Fruit fly (Drosophila melanogaster) whole organism, wandering third instar larva: Measurements from ENCODE around the gene CG12035.

Experiments
- Abd-B ChIP-seq: fragments of >200 bp; optimal IDR thresholded peaks from 2 replicates; lab custom pipeline; 2017; ENCODE audit warnings: missing biosample characterization, missing genetic modification characterization
- CG32264 ChIP-seq: fragments of 200-800 bp; sonication (Bioruptor generic); optimal IDR thresholded peaks from 2 replicates; lab custom pipeline; 2016; ENCODE audit warnings: missing biosample characterization, missing genetic modification characterization
- CG9705 ChIP-seq: fragments of 200-800 bp; sonication (Bioruptor generic); optimal IDR thresholded peaks from 2 replicates; lab custom pipeline; 2018; ENCODE audit warnings: missing biosample characterization, mild to moderate bottlenecking, missing genetic modification characterization
- CrebA ChIP-seq: fragments of 200-800 bp; sonication (Bioruptor generic); optimal IDR thresholded peaks from 2 replicates; lab custom pipeline; 2016; ENCODE audit warnings: missing biosample characterization, mild to moderate bottlenecking, missing genetic modification characterization, borderline replicate concordance
- Dfd ChIP-seq: fragments of >200 bp; optimal IDR thresholded peaks from 2 replicates; lab custom pipeline; 2017; ENCODE audit warnings: missing biosample characterization, missing genetic modification characterization
- Dif ChIP-seq: fragments of 200-275, 200-300 bp; sonication (Bioruptor generic); optimal IDR thresholded peaks from 2 replicates; lab custom pipeline; 2018; ENCODE audit warnings: missing biosample characterization, missing genetic modification characterization; ENCODE audit not compliant: partially characterized antibody
- GATAd ChIP-seq: sonication (Bioruptor generic); optimal IDR thresholded peaks from 2 replicates; lab custom pipeline; 2016; ENCODE audit warnings: missing biosample characterization, missing genetic modification characterization
- HLH106 ChIP-seq: fragments of 200-800 bp; optimal IDR thresholded peaks from 3 replicates; lab custom pipeline; 2019; ENCODE audit warnings: missing biosample characterization, mild to moderate bottlenecking, missing genetic modification characterization, moderate library complexity
- Hnf4 ChIP-seq: fragments of 200-800 bp; sonication (Bioruptor generic); optimal IDR thresholded peaks from 2 replicates; lab custom pipeline; 2016; ENCODE audit warnings: missing biosample characterization, mild to moderate bottlenecking, missing genetic modification characterization
- Hr78 ChIP-seq: fragments of >200 bp; optimal IDR thresholded peaks from 2 replicates; lab custom pipeline; 2017; ENCODE audit warnings: missing biosample characterization, missing genetic modification characterization
- Hr83 ChIP-seq: fragments of 200-300 bp; sonication (Bioruptor generic); optimal IDR thresholded peaks from 2 replicates; lab custom pipeline; 2016; ENCODE audit warnings: missing biosample characterization, mild to moderate bottlenecking, missing genetic modification characterization, moderate library complexity; ENCODE audit not compliant: poor library complexity, severe bottlenecking
- Mio ChIP-seq: sonication (Bioruptor generic); optimal IDR thresholded peaks from 2 replicates; lab custom pipeline; 2016; ENCODE audit warnings: missing biosample characterization, missing genetic modification characterization
- Myc ChIP-seq: fragments of >200 bp; optimal IDR thresholded peaks from 2 replicates; lab custom pipeline; 2017
- OdsH ChIP-seq: fragments of 200-800 bp; sonication (Bioruptor generic); optimal IDR thresholded peaks from 2 replicates; lab custom pipeline; 2016; ENCODE audit warnings: missing biosample characterization, mild to moderate bottlenecking, missing genetic modification characterization
- Rel ChIP-seq, 2 experiments: fragments of 200-800 bp; sonication (Bioruptor generic) in 1 of 2; optimal IDR thresholded peaks; 2 replicates in 1 of 2; 3 replicates in 1 of 2; lab custom pipeline; 2016 to 2019; ENCODE audit warnings: mild to moderate bottlenecking in 2 of 2, missing biosample characterization in 2 of 2, missing genetic modification characterization in 2 of 2, moderate library complexity in 1 of 2
- Sp1 ChIP-seq: fragments of 200-800 bp; sonication (Bioruptor generic); optimal IDR thresholded peaks from 3 replicates; lab custom pipeline; 2019; ENCODE audit warnings: missing biosample characterization, mild to moderate bottlenecking, missing genetic modification characterization, moderate library complexity
- Vsx2 ChIP-seq: fragments of 200-300, 225-300 bp; sonication (Bioruptor generic); optimal IDR thresholded peaks from 2 replicates; lab custom pipeline; 2018; ENCODE audit warnings: missing biosample characterization, missing genetic modification characterization; ENCODE audit not compliant: partially characterized antibody
- br ChIP-seq: fragments of 200-800 bp; sonication (Bioruptor generic); optimal IDR thresholded peaks from 2 replicates; lab custom pipeline; 2016; ENCODE audit warnings: missing biosample characterization, missing genetic modification characterization
- brk ChIP-seq: fragments of 200-800 bp; sonication (Bioruptor generic); optimal IDR thresholded peaks from 2 replicates; lab custom pipeline; 2016; ENCODE audit warnings: missing biosample characterization, mild to moderate bottlenecking, missing genetic modification characterization
- dl ChIP-seq, 2 experiments: fragments of 175-275, 200-275 bp in 1 of 2; fragments of 200-275 bp in 1 of 2; sonication (Bioruptor generic); optimal IDR thresholded peaks; lab custom pipeline; 2018; ENCODE audit warnings: mild to moderate bottlenecking in 2 of 2, missing biosample characterization in 2 of 2, missing genetic modification characterization in 2 of 2, moderate library complexity in 2 of 2; ENCODE audit not compliant: partially characterized antibody in 2 of 2, insufficient read depth in 1 of 2
- dmrt93B ChIP-seq: fragments of 200-800 bp; sonication (Bioruptor generic); optimal IDR thresholded peaks from 2 replicates; lab custom pipeline; 2018; ENCODE audit warnings: missing biosample characterization, mild to moderate bottlenecking, missing genetic modification characterization
- dsf ChIP-seq: sonication (Bioruptor generic); optimal IDR thresholded peaks from 2 replicates; lab custom pipeline; 2016; ENCODE audit warnings: missing biosample characterization, missing genetic modification characterization, borderline replicate concordance
- ey ChIP-seq: fragments of 200-800 bp; sonication (Bioruptor generic); optimal IDR thresholded peaks from 2 replicates; lab custom pipeline; 2016; ENCODE audit warnings: missing biosample characterization, missing genetic modification characterization
- foxo ChIP-seq, 2 experiments: fragments of 200-800 bp; sonication (Bioruptor generic); optimal IDR thresholded peaks; 2 replicates in 1 of 2; 3 replicates in 1 of 2; lab custom pipeline; 2016 to 2017; ENCODE audit warnings: missing biosample characterization in 2 of 2, missing genetic modification characterization in 2 of 2
- fru ChIP-seq: fragments of 200-800 bp; sonication (Bioruptor generic); optimal IDR thresholded peaks from 3 replicates; lab custom pipeline; 2016; ENCODE audit warnings: missing biosample characterization, mild to moderate bottlenecking, missing genetic modification characterization
- h ChIP-seq: fragments of 200-800 bp; sonication (Bioruptor generic); optimal IDR thresholded peaks from 3 replicates; lab custom pipeline; 2016; ENCODE audit warnings: missing biosample characterization, mild to moderate bottlenecking, missing genetic modification characterization
- pan ChIP-seq: fragments of >200 bp; optimal IDR thresholded peaks from 2 replicates; lab custom pipeline; 2017
- psq ChIP-seq: fragments of 200-800 bp; sonication (Bioruptor generic); optimal IDR thresholded peaks from 3 replicates; lab custom pipeline; 2017; ENCODE audit warnings: missing biosample characterization, mild to moderate bottlenecking, missing genetic modification characterization, moderate library complexity
- rgr ChIP-seq: fragments of 200-800 bp; sonication (Bioruptor generic); optimal IDR thresholded peaks from 3 replicates; lab custom pipeline; 2016; ENCODE audit warnings: missing biosample characterization, mild to moderate bottlenecking, missing genetic modification characterization
- sage ChIP-seq: fragments of 200-800 bp; sonication (Bioruptor generic); optimal IDR thresholded peaks from 2 replicates; lab custom pipeline; 2016; ENCODE audit warnings: missing biosample characterization, mild to moderate bottlenecking, missing genetic modification characterization
- sv ChIP-seq: fragments of 200-800 bp; sonication (Bioruptor generic); optimal IDR thresholded peaks from 3 replicates; lab custom pipeline; 2016; ENCODE audit warnings: missing biosample characterization, missing genetic modification characterization
- tai ChIP-seq: sonication (Bioruptor generic); optimal IDR thresholded peaks from 2 replicates; lab custom pipeline; 2016; ENCODE audit warnings: missing biosample characterization, missing genetic modification characterization
- usp ChIP-seq: fragments of >200 bp; optimal IDR thresholded peaks from 2 replicates; lab custom pipeline; 2017; ENCODE audit warnings: missing biosample characterization, missing genetic modification characterization
- woc ChIP-seq: sonication (Bioruptor generic); optimal IDR thresholded peaks from 2 replicates; lab custom pipeline; 2016; ENCODE audit warnings: missing biosample characterization, mild to moderate bottlenecking, missing genetic modification characterization

Gene CG12035

dm6 chr3L:1709161-1709560 is 15.0 kb upstream of the CG12035 start:
- TF ChIP-seq tai (GFP tag; lab: Kevin White, UChicago) (no peak), Myc (lab: Kevin White, UChicago) (no peak), Rel (GFP tag; optimal IDR thresholded peaks at IDR 0.05; lab: Kevin White, UChicago) (no peak), Rel (tag; optimal IDR thresholded peaks at IDR 0.05; lab: Kevin White, UChicago) (no peak), Hr83 (GFP tag; lab: Kevin White, UChicago) (no peak), woc (GFP tag; lab: Kevin White, UChicago) (no peak), Dfd (GFP tag; lab: Kevin White, UChicago) (no peak), CrebA (GFP tag; lab: Kevin White, UChicago) (no peak), CG32264 (no peak), usp (no peak), foxo (GFP tag; optimal IDR thresholded peaks at IDR 0.05; lab: Kevin White, UChicago) (no peak), Abd-B (no peak), Dif (GFP tag; lab: Kevin White, UChicago) (no peak), Mio (GFP tag; lab: Kevin White, UChicago) (no peak), OdsH (no peak), GATAd (GFP tag; lab: Kevin White, UChicago) (no peak), pan (lab: Kevin White, UChicago) (no peak), dmrt93B (GFP tag; lab: Kevin White, UChicago) (no peak), fru (GFP tag; lab: Kevin White, UChicago) (no peak), Vsx2 (GFP tag; lab: Kevin White, UChicago) (no peak), sage (GFP tag; lab: Kevin White, UChicago) (no peak)

DNA sequence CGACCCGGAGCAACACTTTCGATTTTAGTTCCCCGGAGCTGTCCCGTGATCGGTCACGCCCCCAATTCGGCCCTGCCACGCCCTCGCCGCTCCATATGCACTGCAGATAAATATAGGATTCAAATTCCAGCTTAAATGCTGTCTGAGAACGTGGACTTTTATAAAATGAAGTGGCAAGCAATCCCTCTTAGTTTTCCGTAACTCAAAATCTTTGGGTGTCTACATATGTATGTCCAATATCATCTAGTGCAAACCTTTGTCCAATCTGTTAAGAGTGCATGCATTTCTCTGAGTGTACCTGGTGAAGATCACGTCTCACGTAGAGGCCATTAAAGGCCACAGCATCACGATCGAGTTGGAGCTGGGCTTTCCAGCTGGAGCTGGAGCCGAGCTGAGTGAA is 13.6 kb upstream of the CG12035 start:
- TF ChIP-seq woc (GFP tag; lab: Kevin White, UChicago) (peak; percentile 13), foxo (GFP tag; optimal IDR thresholded peaks at IDR 0.05; lab: Kevin White, UChicago) (peak in 1 of 2 experiments; percentile 25), fru (GFP tag; lab: Kevin White, UChicago) (peak; percentile 50), sv (GFP tag; lab: Kevin White, UChicago) (no peak), Sp1 (GFP tag; lab: Kevin White, UChicago) (peak; percentile 2), HLH106 (tag; lab: Kevin White, UChicago) (peak; percentile 29), usp (no peak), OdsH (peak; percentile 10), ey (GFP tag; lab: Kevin White, UChicago) (peak; percentile 45), CG32264 (no peak), h (GFP tag; lab: Kevin White, UChicago) (peak; percentile 52), br (peak; percentile 22), rgr (GFP tag; lab: Kevin White, UChicago) (peak; percentile 24)

- no peak for TF ChIP-seq sv (GFP tag; lab: Kevin White, UChicago)
- TF ChIP-seq brk (GFP tag; lab: Kevin White, UChicago), result no peak
- TF ChIP-seq psq (GFP tag; lab: Kevin White, UChicago), result no peak
- no peak for TF ChIP-seq GATAd (GFP tag; lab: Kevin White, UChicago)
- no peak for TF ChIP-seq h (GFP tag; lab: Kevin White, UChicago)
- no peak for TF ChIP-seq CG9705
- no peak for TF ChIP-seq Hnf4 (GFP tag; lab: Kevin White, UChicago)
- no peak for TF ChIP-seq dmrt93B (GFP tag; lab: Kevin White, UChicago)
- TF ChIP-seq HLH106 (tag; lab: Kevin White, UChicago), result no peak
- TF ChIP-seq Myc (lab: Kevin White, UChicago), result no peak
- TF ChIP-seq dl (GFP tag; optimal IDR thresholded peaks at IDR 0.05; lab: Kevin White, UChicago; ENCODE audit: insufficient read depth in 1 of 2, partially characterized antibody in 2 of 2), result no peak
- no peak for TF ChIP-seq Vsx2 (GFP tag; lab: Kevin White, UChicago)
- TF ChIP-seq Dif (GFP tag; lab: Kevin White, UChicago), result no peak
- no peak for TF ChIP-seq dsf (GFP tag; lab: Kevin White, UChicago)
These were observed 13.0 kb upstream of the CG12035 start for dm6 chr3L:1711218-1711617.

- TF ChIP-seq dsf (GFP tag; lab: Kevin White, UChicago), result no peak
- no peak for TF ChIP-seq CG9705
- no peak for TF ChIP-seq Vsx2 (GFP tag; lab: Kevin White, UChicago)
- TF ChIP-seq dl (GFP tag; optimal IDR thresholded peaks at IDR 0.05; lab: Kevin White, UChicago; ENCODE audit: insufficient read depth in 1 of 2, partially characterized antibody in 2 of 2), result no peak
- no peak for TF ChIP-seq CG32264
- no peak for TF ChIP-seq Dfd (GFP tag; lab: Kevin White, UChicago)
- no peak for TF ChIP-seq sage (GFP tag; lab: Kevin White, UChicago)
- TF ChIP-seq tai (GFP tag; lab: Kevin White, UChicago), result no peak
- TF ChIP-seq br, result no peak
- no peak for TF ChIP-seq Hr78 (GFP tag; lab: Kevin White, UChicago)
- TF ChIP-seq Mio (GFP tag; lab: Kevin White, UChicago), result no peak
- TF ChIP-seq usp, result no peak
- no peak for TF ChIP-seq brk (GFP tag; lab: Kevin White, UChicago)
- no peak for TF ChIP-seq rgr (GFP tag; lab: Kevin White, UChicago)
These were observed 1.1 kb upstream of the CG12035 start, which contains the start of gene CG18171 for dm6 chr3L:1723053-1723452. Gene CG18171, minus strand, starts transcription at chr3L:1723153.
